Fruit fly (Drosophila melanogaster) Kc167 (cell line): ENCODE data around the gene CG3436.

Source experiments
- Myc ChIP-seq: fragments of >200 bp; optimal IDR thresholded peaks from 2 replicates; lab custom pipeline; 2017; ENCODE audit warnings: missing external identifiers
- Sin3A ChIP-seq: fragments of >200 bp; optimal IDR thresholded peaks from 2 replicates; lab custom pipeline; 2018; ENCODE audit warnings: missing external identifiers
- h ChIP-seq: fragments of >200 bp; optimal IDR thresholded peaks from 3 replicates; lab custom pipeline; 2018; ENCODE audit warnings: missing external identifiers
- insv ChIP-seq: fragments of >200 bp; optimal IDR thresholded peaks from 3 replicates; lab custom pipeline; 2018; ENCODE audit warnings: missing external identifiers
- psq ChIP-seq: fragments of >200 bp; optimal IDR thresholded peaks from 2 replicates; lab custom pipeline; 2017; ENCODE audit warnings: missing external identifiers
- ttk ChIP-seq: sonication (Bioruptor generic); optimal IDR thresholded peaks from 2 replicates; lab custom pipeline; 2017; ENCODE audit warnings: missing external identifiers

dm6 chr2L:153142-153541 lies 2.7 kb upstream of the CG3436 start, which contains the start of gene CG42399:
- TF ChIP-seq Sin3A (no peak), h (no peak), insv (lab: Kevin White, UChicago) (no peak), Myc (lab: Kevin White, UChicago) (no peak), psq (no peak), ttk (no peak)
